Fruit fly (Drosophila melanogaster) whole organism, embryonic: ENCODE results near the gene CG1896.

ENCODE experiments used
- B-H1 ChIP-seq: fragments of 200-800 bp; sonication (Bioruptor generic); IDR thresholded peaks from 3 replicates; pipeline ENCODE4 v1.3.6; 2022; ENCODE audit warnings: missing biosample characterization, missing genetic modification characterization
- Bgb ChIP-seq: fragments of 200-800 bp; sonication (Bioruptor generic); IDR thresholded peaks from 2 replicates; pipeline ENCODE4 v1.3.6; 2022; ENCODE audit warnings: missing biosample characterization, missing genetic modification characterization; ENCODE audit not compliant: partially characterized antibody
- CG10209 ChIP-seq: fragments of 200-800 bp; sonication (Bioruptor generic); optimal IDR thresholded peaks from 3 replicates; lab custom pipeline; 2017; ENCODE audit warnings: missing biosample characterization, mild to moderate bottlenecking, missing genetic modification characterization, missing genetic modification reagents
- CG10366 ChIP-seq: fragments of 200-800 bp; sonication (Bioruptor generic); IDR thresholded peaks from 2 replicates; pipeline ENCODE4 v1.3.6; 2022; ENCODE audit warnings: missing biosample characterization, missing genetic modification characterization
- CG11456 ChIP-seq: fragments of 200-800 bp; sonication (Bioruptor generic); IDR thresholded peaks from 3 replicates; pipeline ENCODE4 v1.3.6; 2022; ENCODE audit warnings: missing biosample characterization, missing genetic modification characterization
- CG12219 ChIP-seq: fragments of 200-800 bp; sonication (Bioruptor generic); optimal IDR thresholded peaks from 3 replicates; lab custom pipeline; 2018; ENCODE audit warnings: missing biosample characterization, mild to moderate bottlenecking, missing genetic modification characterization
- CG12659 ChIP-seq: fragments of 200-800 bp; sonication (Bioruptor generic); optimal IDR thresholded peaks from 3 replicates; lab custom pipeline; 2017; ENCODE audit warnings: mild to moderate bottlenecking, missing biosample characterization, missing genetic modification reagents, missing genetic modification characterization
- CG13287 ChIP-seq: fragments of 200-800 bp; sonication (Bioruptor generic); IDR thresholded peaks from 2 replicates; pipeline ENCODE4 v1.3.6; 2022; ENCODE audit warnings: missing biosample characterization, missing genetic modification characterization; ENCODE audit not compliant: partially characterized antibody
- CG17328 ChIP-seq: fragments of 200-800 bp; sonication (Bioruptor generic); IDR thresholded peaks from 2 replicates; pipeline ENCODE4 v1.3.6; 2022; ENCODE audit warnings: missing biosample characterization, missing genetic modification characterization
- CG2875 ChIP-seq: fragments of 200-800 bp; sonication (Bioruptor generic); optimal IDR thresholded peaks from 2 replicates; lab custom pipeline; 2017; ENCODE audit warnings: missing biosample characterization, mild to moderate bottlenecking, missing genetic modification characterization, missing genetic modification reagents
- CG3065 ChIP-seq: fragments of 200-800 bp; sonication (Bioruptor generic); optimal IDR thresholded peaks from 2 replicates; lab custom pipeline; 2016; ENCODE audit warnings: missing biosample characterization, missing genetic modification characterization
- CG31388 ChIP-seq: fragments of 200-800 bp; sonication (Bioruptor generic); optimal IDR thresholded peaks from 2 replicates; lab custom pipeline; 2016; ENCODE audit warnings: missing biosample characterization, missing genetic modification characterization
- CG43689 ChIP-seq: fragments of 200-800 bp; sonication (Bioruptor generic); IDR thresholded peaks from 2 replicates; pipeline ENCODE4 v1.3.6; 2022; ENCODE audit warnings: missing biosample characterization, missing genetic modification characterization
- CG6254 ChIP-seq: fragments of 200-800 bp; sonication (Bioruptor generic); optimal IDR thresholded peaks from 3 replicates; lab custom pipeline; 2017; ENCODE audit warnings: mild to moderate bottlenecking, missing biosample characterization, missing genetic modification reagents, missing genetic modification characterization
- CG7372 ChIP-seq: fragments of 200-800 bp; sonication (Bioruptor generic); IDR thresholded peaks from 2 replicates; pipeline ENCODE4 v1.3.6; 2022; ENCODE audit warnings: missing biosample characterization, missing genetic modification characterization
- CG7556 ChIP-seq: fragments of 200-800 bp; sonication (Bioruptor generic); optimal IDR thresholded peaks from 2 replicates; lab custom pipeline; 2017; ENCODE audit warnings: missing biosample characterization, mild to moderate bottlenecking, missing genetic modification characterization
- CG8478 ChIP-seq: fragments of >200 bp; optimal IDR thresholded peaks from 2 replicates; lab custom pipeline; 2018
- CG9797 ChIP-seq: fragments of 200-800 bp; sonication (Bioruptor generic); optimal IDR thresholded peaks from 3 replicates; lab custom pipeline; 2018; ENCODE audit warnings: missing biosample characterization, mild to moderate bottlenecking, missing genetic modification characterization
- Eip74EF ChIP-seq, 2 experiments: fragments of 200-800 bp in 1 of 2; fragments of >200 bp in 1 of 2; sonication (Bioruptor generic) in 1 of 2; optimal IDR thresholded peaks; 2 replicates each; lab custom pipeline; 2017 to 2019; ENCODE audit warnings: missing biosample characterization in 2 of 2, missing genetic modification characterization in 2 of 2, mild to moderate bottlenecking in 1 of 2, moderate library complexity in 1 of 2
- HLHmδ ChIP-seq: fragments of 200-800 bp; sonication (Bioruptor generic); optimal IDR thresholded peaks from 2 replicates; lab custom pipeline; 2018; ENCODE audit warnings: missing biosample characterization, mild to moderate bottlenecking, missing genetic modification characterization, moderate library complexity
- Hr51 ChIP-seq, 2 experiments: fragments of 200-800 bp; sonication (Bioruptor generic); optimal IDR thresholded peaks; 2 replicates in 1 of 2; 3 replicates in 1 of 2; lab custom pipeline; 2016 to 2018; ENCODE audit warnings: missing biosample characterization in 2 of 2, missing genetic modification characterization in 2 of 2, mild to moderate bottlenecking in 1 of 2, moderate library complexity in 1 of 2
- Hsf ChIP-seq: fragments of 200-800 bp; sonication (Bioruptor generic); optimal IDR thresholded peaks from 3 replicates; lab custom pipeline; 2016; ENCODE audit warnings: missing biosample characterization, missing genetic modification characterization
- MTF-1 ChIP-seq: fragments of 200-800 bp; sonication (Bioruptor generic); optimal IDR thresholded peaks from 2 replicates; lab custom pipeline; 2018; ENCODE audit warnings: missing biosample characterization, mild to moderate bottlenecking, missing genetic modification characterization, borderline replicate concordance
- Neu2 ChIP-seq: fragments of 200-800 bp; sonication (Bioruptor generic); optimal IDR thresholded peaks from 3 replicates; lab custom pipeline; 2016; ENCODE audit warnings: missing biosample characterization, missing genetic modification characterization, borderline replicate concordance
- Ravus ChIP-seq: fragments of 200-800 bp; sonication (Bioruptor generic); IDR thresholded peaks from 2 replicates; pipeline ENCODE4 v1.3.6; 2022; ENCODE audit warnings: missing biosample characterization, missing genetic modification characterization
- Rfx ChIP-seq: fragments of 200-800 bp; sonication (Bioruptor generic); IDR thresholded peaks from 2 replicates; pipeline ENCODE4 v1.3.6; 2022; ENCODE audit warnings: missing biosample characterization, missing genetic modification characterization
- abd-A ChIP-seq: fragments of 200-800 bp; sonication (Bioruptor generic); optimal IDR thresholded peaks from 3 replicates; lab custom pipeline; 2019; ENCODE audit warnings: missing biosample characterization, mild to moderate bottlenecking, missing genetic modification characterization, moderate library complexity
- aop ChIP-seq: fragments of 200-800 bp; sonication (Bioruptor generic); IDR thresholded peaks from 2 replicates; pipeline ENCODE4 v1.3.6; 2022; ENCODE audit warnings: missing biosample characterization, missing genetic modification characterization
- bbx ChIP-seq: fragments of 200-800 bp; sonication (Bioruptor generic); IDR thresholded peaks from 2 replicates; pipeline ENCODE4 v1.3.6; 2022; ENCODE audit warnings: missing biosample characterization, missing genetic modification characterization; ENCODE audit not compliant: partially characterized antibody
- crol ChIP-seq: fragments of 200-800 bp; sonication (Bioruptor generic); IDR thresholded peaks from 2 replicates; pipeline ENCODE4 v1.3.6; 2022; ENCODE audit warnings: missing biosample characterization, missing genetic modification characterization
- da ChIP-seq: fragments of 200-800 bp; sonication (Bioruptor generic); optimal IDR thresholded peaks from 2 replicates; lab custom pipeline; 2016; ENCODE audit warnings: missing biosample characterization, missing genetic modification characterization
- dimm ChIP-seq: fragments of 200-800 bp; sonication (Bioruptor generic); IDR thresholded peaks from 2 replicates; pipeline ENCODE4 v1.3.6; 2022; ENCODE audit warnings: missing biosample characterization, missing genetic modification characterization
- dmrt99B ChIP-seq: fragments of 200-800 bp; sonication (Bioruptor generic); optimal IDR thresholded peaks from 2 replicates; lab custom pipeline; 2018; ENCODE audit warnings: missing biosample characterization, mild to moderate bottlenecking, missing genetic modification characterization, moderate library complexity
- ems ChIP-seq: fragments of 200-800 bp; sonication (Bioruptor generic); optimal IDR thresholded peaks from 3 replicates; lab custom pipeline; 2016; ENCODE audit warnings: missing biosample characterization, missing genetic modification characterization
- fd3F ChIP-seq: fragments of 200-800 bp; sonication (Bioruptor generic); optimal IDR thresholded peaks from 2 replicates; lab custom pipeline; 2018; ENCODE audit warnings: missing biosample characterization, mild to moderate bottlenecking, missing genetic modification characterization, moderate library complexity
- gcm ChIP-seq: fragments of 200-800 bp; sonication (Bioruptor generic); optimal IDR thresholded peaks from 2 replicates; lab custom pipeline; 2019; ENCODE audit warnings: missing biosample characterization, mild to moderate bottlenecking, missing genetic modification characterization, moderate library complexity
- ken ChIP-seq: fragments of 200-800 bp; sonication (Bioruptor generic); IDR thresholded peaks from 3 replicates; pipeline ENCODE4 v1.3.6; 2022; ENCODE audit warnings: missing biosample characterization, missing genetic modification characterization
- lmd ChIP-seq: fragments of 200-800 bp; sonication (Bioruptor generic); IDR thresholded peaks from 2 replicates; pipeline ENCODE4 v1.3.6; 2022; ENCODE audit warnings: missing biosample characterization, missing genetic modification characterization
- lola ChIP-seq, 3 experiments: fragments of >200 bp in 2 of 3; fragments of 200-800 bp in 1 of 3; sonication (Bioruptor generic) in 1 of 3; optimal IDR thresholded peaks; 2 replicates each; lab custom pipeline; 2017 to 2019; ENCODE audit warnings: missing biosample characterization in 3 of 3, missing genetic modification characterization in 3 of 3, mild to moderate bottlenecking in 1 of 3, moderate library complexity in 1 of 3
- lov ChIP-seq, 2 experiments: fragments of 200-800 bp in 1 of 2; fragments of >200 bp in 1 of 2; sonication (Bioruptor generic) in 1 of 2; IDR thresholded peaks in 1 of 2; optimal IDR thresholded peaks in 1 of 2; 2 replicates in 1 of 2; 3 replicates in 1 of 2; pipeline versions ENCODE4 v1.3.6 to Lab custom; 2017 to 2022; ENCODE audit warnings: missing biosample characterization in 1 of 2, missing genetic modification characterization in 1 of 2
- sd ChIP-seq: fragments of 200-800 bp; sonication (Bioruptor generic); optimal IDR thresholded peaks from 3 replicates; lab custom pipeline; 2018; ENCODE audit warnings: missing biosample characterization, mild to moderate bottlenecking, missing genetic modification characterization, moderate library complexity
- slbo ChIP-seq: fragments of 200-800 bp; sonication (Bioruptor generic); IDR thresholded peaks from 2 replicates; pipeline ENCODE4 v1.3.6; 2022; ENCODE audit warnings: missing biosample characterization, missing genetic modification characterization
- sr ChIP-seq: fragments of 200-800 bp; sonication (Bioruptor generic); IDR thresholded peaks from 3 replicates; pipeline ENCODE4 v1.3.6; 2022; ENCODE audit warnings: missing biosample characterization, missing genetic modification characterization
- ttk ChIP-seq: fragments of 200-800 bp; sonication (Bioruptor generic); IDR thresholded peaks from 2 replicates; pipeline ENCODE4 v2.1.2; 2022; ENCODE audit warnings: missing biosample characterization, missing genetic modification characterization
- wdn ChIP-seq: fragments of 200-800 bp; sonication (Bioruptor generic); IDR thresholded peaks from 2 replicates; pipeline ENCODE4 v1.3.6; 2022; ENCODE audit warnings: missing biosample characterization, missing genetic modification characterization
- wor ChIP-seq: fragments of 200-800 bp; sonication (Bioruptor generic); IDR thresholded peaks from 2 replicates; pipeline ENCODE4 v1.3.6; 2022; ENCODE audit warnings: missing biosample characterization, missing genetic modification characterization

CG1896 gene

dm6 chr3R:31719497-31719896, 24.6 kb upstream of the CG1896 start:
- TF ChIP-seq HLHmδ (GFP tag; lab: Kevin White, UChicago) (no peak), CG6254 (GFP tag; lab: Kevin White, UChicago) (no peak), Neu2 (GFP tag; lab: Kevin White, UChicago) (no peak), CG43689 (GFP tag; lab: Robert Waterston, UW) (no peak), wor (GFP tag; lab: Robert Waterston, UW) (no peak), CG3065 (GFP tag; lab: Kevin White, UChicago) (no peak), CG11456 (GFP tag; lab: Robert Waterston, UW) (no peak), ken (GFP tag; lab: Robert Waterston, UW) (0 out of 3 replicates have a peak, but pooled peaks have one; percentile 11), CG7556 (GFP tag; lab: Kevin White, UChicago) (no peak), CG12659 (no peak), Eip74EF (GFP tag; optimal IDR thresholded peaks at IDR 0.05; lab: Kevin White, UChicago) (no peak), CG31388 (GFP tag; lab: Kevin White, UChicago) (no peak), Rfx (no peak), CG17328 (GFP tag; lab: Robert Waterston, UW) (no peak), aop (GFP tag; lab: Robert Waterston, UW) (no peak), MTF-1 (no peak), lola (GFP tag; optimal IDR thresholded peaks at IDR 0.05; lab: Kevin White, UChicago) (no peak), fd3F (no peak), lov (optimal IDR thresholded peaks at IDR 0.05; lab: Kevin White, UChicago) (no peak), lov (GFP tag; IDR thresholded peaks at IDR 0.05; lab: Robert Waterston, UW) (0 out of 3 replicates have a peak, but pooled peaks have one; percentile 29), dimm (no peak), lmd (GFP tag; lab: Robert Waterston, UW) (no peak), CG10366 (GFP tag; lab: Robert Waterston, UW) (0 out of 2 replicates have a peak, but pooled peaks have one; percentile 16), slbo (GFP tag; lab: Robert Waterston, UW) (0 out of 2 replicates have a peak, but pooled peaks have one; percentile 14), ems (GFP tag; lab: Kevin White, UChicago) (no peak), da (GFP tag; lab: Kevin White, UChicago) (no peak), Bgb (GFP tag; lab: Robert Waterston, UW) (no peak), crol (GFP tag; lab: Robert Waterston, UW) (peak; percentile 54), sd (no peak), CG12219 (GFP tag; lab: Kevin White, UChicago) (no peak), CG10209 (no peak), Hr51 (GFP tag; optimal IDR thresholded peaks at IDR 0.05; lab: Kevin White, UChicago) (no peak), abd-A (tag; lab: Kevin White, UChicago) (no peak), dmrt99B (tag; lab: Kevin White, UChicago) (no peak), Hsf (GFP tag; lab: Kevin White, UChicago) (no peak), CG7372 (GFP tag; lab: Robert Waterston, UW) (no peak), gcm (GFP tag; lab: Kevin White, UChicago) (peak; percentile 41), sr (GFP tag; lab: Robert Waterston, UW) (peak; percentile 75; the same call in 2 of the 3 replicates), wdn (GFP tag; lab: Robert Waterston, UW) (no peak), CG9797 (no peak), CG13287 (GFP tag; lab: Robert Waterston, UW) (no peak), ttk (GFP tag; lab: Robert Waterston, UW) (peak; percentile 30; the same call in 1 of the 2 replicates), B-H1 (no peak), CG2875 (GFP tag; lab: Kevin White, UChicago) (no peak), bbx (GFP tag; lab: Robert Waterston, UW) (no peak), CG8478 (lab: Kevin White, UChicago) (no peak), Ravus (GFP tag; lab: Robert Waterston, UW) (no peak)
